Fruit fly (Drosophila melanogaster): Measurements from ENCODE around the gene Cchl.
A peak's percentile ranks its signal among the peaks of the same experiment; 100 is the strongest.

The Cchl gene

dm6 chr3R:22042283-22042875, 15.1 kb upstream of the Cchl start:
- TF ChIP-seq ey (GFP tag; optimal IDR thresholded peaks at IDR 0.05), result no peak
- TF ChIP-seq jim (GFP tag; optimal IDR thresholded peaks at IDR 0.05), result no peak
- no peak for TF ChIP-seq N (GFP tag; optimal IDR thresholded peaks at IDR 0.05)
- no peak for TF ChIP-seq Mio (GFP tag; optimal IDR thresholded peaks at IDR 0.05)
- no peak for TF ChIP-seq Dfd (GFP tag; optimal IDR thresholded peaks at IDR 0.05)
- TF ChIP-seq HLH106 (tag; optimal IDR thresholded peaks at IDR 0.05), result no peak
- no peak for TF ChIP-seq fru (GFP tag; optimal IDR thresholded peaks at IDR 0.05)
- TF ChIP-seq psq (GFP tag; optimal IDR thresholded peaks at IDR 0.05), result peak; percentile 82
- no peak for TF ChIP-seq Jra (GFP tag; optimal IDR thresholded peaks at IDR 0.05)
- no peak for TF ChIP-seq usp (GFP tag; optimal IDR thresholded peaks at IDR 0.05)
- TF ChIP-seq h (GFP tag; optimal IDR thresholded peaks at IDR 0.05), result no peak
- peak; percentile 52 for TF ChIP-seq sage (GFP tag; optimal IDR thresholded peaks at IDR 0.05)
- no peak for TF ChIP-seq sv (GFP tag; optimal IDR thresholded peaks at IDR 0.05)
- TF ChIP-seq dl (GFP tag; optimal IDR thresholded peaks at IDR 0.05; ENCODE audit: insufficient read depth in 1 of 2, partially characterized antibody in 2 of 2), result peak; percentile 75 to 76
- no peak for TF ChIP-seq rgr (GFP tag; optimal IDR thresholded peaks at IDR 0.05)
- TF ChIP-seq Hnf4 (GFP tag; optimal IDR thresholded peaks at IDR 0.05), result no peak
- TF ChIP-seq CG32264 (GFP tag; optimal IDR thresholded peaks at IDR 0.05), result no peak
- no peak for TF ChIP-seq Abd-B (GFP tag; optimal IDR thresholded peaks at IDR 0.05)
- TF ChIP-seq foxo (GFP tag; optimal IDR thresholded peaks at IDR 0.05), result no peak
- TF ChIP-seq Vsx2 (GFP tag; optimal IDR thresholded peaks at IDR 0.05; ENCODE audit: partially characterized antibody), result no peak
- TF ChIP-seq lola (GFP tag; optimal IDR thresholded peaks at IDR 0.05), result no peak
- TF ChIP-seq br (GFP tag; optimal IDR thresholded peaks at IDR 0.05), result no peak
- TF ChIP-seq CG9705 (GFP tag; optimal IDR thresholded peaks at IDR 0.05), result no peak
- TF ChIP-seq CrebA (GFP tag; optimal IDR thresholded peaks at IDR 0.05; ENCODE audit: borderline replicate concordance), result no peak
- no peak for TF ChIP-seq Sp1 (GFP tag; optimal IDR thresholded peaks at IDR 0.05)
- peak; percentile 74 for TF ChIP-seq Dif (GFP tag; optimal IDR thresholded peaks at IDR 0.05; ENCODE audit: partially characterized antibody)
- no peak for TF ChIP-seq GATAd (GFP tag; optimal IDR thresholded peaks at IDR 0.05)

dm6 chr3R:22041625-22042282, 14.5 kb upstream of the Cchl start, which contains the start of gene how:
TSS of gene how (plus strand) at chr3R:22042191.
- peak; percentile 11 for TF ChIP-seq rgr (GFP tag; optimal IDR thresholded peaks at IDR 0.05)
- peak in 1 of 2 experiments; percentile 56 for TF ChIP-seq foxo (GFP tag; optimal IDR thresholded peaks at IDR 0.05)
- TF ChIP-seq h (GFP tag; optimal IDR thresholded peaks at IDR 0.05), result peak; percentile 36
- TF ChIP-seq pan (optimal IDR thresholded peaks at IDR 0.05), result no peak
- peak; percentile 83 for TF ChIP-seq psq (GFP tag; optimal IDR thresholded peaks at IDR 0.05)
- peak; percentile 24 for TF ChIP-seq ey (GFP tag; optimal IDR thresholded peaks at IDR 0.05)
- TF ChIP-seq Dif (GFP tag; optimal IDR thresholded peaks at IDR 0.05; ENCODE audit: partially characterized antibody), result peak; percentile 33
- TF ChIP-seq Hr78 (GFP tag; optimal IDR thresholded peaks at IDR 0.05), result no peak
- TF ChIP-seq N (GFP tag; optimal IDR thresholded peaks at IDR 0.05), result no peak
- TF ChIP-seq GATAd (GFP tag; optimal IDR thresholded peaks at IDR 0.05), result no peak
- peak; percentile 22 for TF ChIP-seq HLH106 (tag; optimal IDR thresholded peaks at IDR 0.05)
- peak; percentile 8 for TF ChIP-seq fru (GFP tag; optimal IDR thresholded peaks at IDR 0.05)
- TF ChIP-seq CG9705 (GFP tag; optimal IDR thresholded peaks at IDR 0.05), result peak; percentile 3
- no peak for TF ChIP-seq tai (GFP tag; optimal IDR thresholded peaks at IDR 0.05)
- no peak for TF ChIP-seq dsf (GFP tag; optimal IDR thresholded peaks at IDR 0.05; ENCODE audit: borderline replicate concordance)
- TF ChIP-seq dl (GFP tag; optimal IDR thresholded peaks at IDR 0.05; ENCODE audit: insufficient read depth in 1 of 2, partially characterized antibody in 2 of 2), result peak; percentile 38 to 45
- TF ChIP-seq Myc (optimal IDR thresholded peaks at IDR 0.05), result peak; percentile 23
- no peak for TF ChIP-seq Rel (GFP tag; optimal IDR thresholded peaks at IDR 0.05)
- peak; percentile 72 for TF ChIP-seq Rel (tag; optimal IDR thresholded peaks at IDR 0.05)
- peak; percentile 96 for TF ChIP-seq woc (GFP tag; optimal IDR thresholded peaks at IDR 0.05)
- TF ChIP-seq br (GFP tag; optimal IDR thresholded peaks at IDR 0.05), result peak; percentile 26
- TF ChIP-seq Hnf4 (GFP tag; optimal IDR thresholded peaks at IDR 0.05), result peak; percentile 64
- TF ChIP-seq Vsx2 (GFP tag; optimal IDR thresholded peaks at IDR 0.05; ENCODE audit: partially characterized antibody), result no peak
- peak; percentile 42 for TF ChIP-seq Sp1 (GFP tag; optimal IDR thresholded peaks at IDR 0.05)

dm6 chr3R:22040400-22040799, 13.1 kb upstream of the Cchl start:
- TF ChIP-seq CG9705 (GFP tag; optimal IDR thresholded peaks at IDR 0.05) (no peak), Dif (GFP tag; optimal IDR thresholded peaks at IDR 0.05; ENCODE audit: partially characterized antibody) (no peak), brk (GFP tag; optimal IDR thresholded peaks at IDR 0.05) (no peak), rgr (GFP tag; optimal IDR thresholded peaks at IDR 0.05) (no peak), jim (GFP tag; optimal IDR thresholded peaks at IDR 0.05) (no peak), h (GFP tag; optimal IDR thresholded peaks at IDR 0.05) (no peak), Hr78 (GFP tag; optimal IDR thresholded peaks at IDR 0.05) (no peak), tai (GFP tag; optimal IDR thresholded peaks at IDR 0.05) (no peak)

All from whole organism, wandering third instar larva.